Fruit fly (Drosophila melanogaster): ENCODE data around the gene larp.
A peak's percentile ranks its signal among the peaks of the same experiment; 100 is the strongest.

Gene larp

dm6 chr3R:28339654-28340605 lies 3.7 kb upstream of the larp start, which contains the start of the genes Gfat2 and Moca-cyp (continued):
- TF ChIP-seq Rx (GFP tag; IDR thresholded peaks at IDR 0.05) (0 out of 2 replicates have a peak, but pooled peaks have one; percentile 31), luna (GFP tag; optimal IDR thresholded peaks at IDR 0.05) (no peak), CG17912 (GFP tag; optimal IDR thresholded peaks at IDR 0.05) (no peak), mld (GFP tag; IDR thresholded peaks at IDR 0.05; ENCODE audit: partially characterized antibody) (0 out of 3 replicates have a peak, but pooled peaks have one; percentile 39), Lim3 (GFP tag; IDR thresholded peaks at IDR 0.05) (no peak), CG4404 (GFP tag; IDR thresholded peaks at IDR 0.05) (peak; percentile 40; the same call in 1 of the 2 replicates), CTCF (GFP tag; optimal IDR thresholded peaks at IDR 0.05) (peak; percentile 32), Doc2 (GFP tag; IDR thresholded peaks at IDR 0.05) (no peak), tx (GFP tag; optimal IDR thresholded peaks at IDR 0.05) (no peak), Hr39 (optimal IDR thresholded peaks at IDR 0.05) (no peak), zen (tag; optimal IDR thresholded peaks at IDR 0.05) (no peak), CG10462 (GFP tag; optimal IDR thresholded peaks at IDR 0.05) (no peak), Abd-B (GFP tag; optimal IDR thresholded peaks at IDR 0.05) (peak; percentile 56), pan (optimal IDR thresholded peaks at IDR 0.05) (no peak), pan (GFP tag; optimal IDR thresholded peaks at IDR 0.05 in 1 of 2, IDR thresholded peaks at IDR 0.05 in 1 of 2) (peak in 1 of 2 experiments; percentile 76), slp2 (GFP tag; optimal IDR thresholded peaks at IDR 0.05) (no peak), CG17802 (tag; optimal IDR thresholded peaks at IDR 0.05) (peak; percentile 17), CG10654 (GFP tag; optimal IDR thresholded peaks at IDR 0.05) (peak; percentile 42), CG10979 (tag; optimal IDR thresholded peaks at IDR 0.05) (peak; percentile 23), Ptx1 (GFP tag; IDR thresholded peaks at IDR 0.05) (peak; percentile 61; the same call in 1 of the 2 replicates), Spps (tag; optimal IDR thresholded peaks at IDR 0.05) (no peak), danr (GFP tag; IDR thresholded peaks at IDR 0.05) (no peak), CG17361 (GFP tag; IDR thresholded peaks at IDR 0.05) (peak; percentile 86), fu2 (GFP tag; optimal IDR thresholded peaks at IDR 0.05) (no peak), CG31365 (tag; optimal IDR thresholded peaks at IDR 0.05) (no peak), Dip3 (GFP tag; optimal IDR thresholded peaks at IDR 0.05) (peak; percentile 12), Tbp (GFP tag; optimal IDR thresholded peaks at IDR 0.05) (no peak), az2 (GFP tag; optimal IDR thresholded peaks at IDR 0.05) (peak; percentile 49), CG1647 (GFP tag; optimal IDR thresholded peaks at IDR 0.05) (no peak), pho (GFP tag; optimal IDR thresholded peaks at IDR 0.05) (peak; percentile 17), ato (GFP tag; IDR thresholded peaks at IDR 0.05; ENCODE audit: partially characterized antibody) (peak; percentile 27; the same call in 1 of the 2 replicates), CG33557 (GFP tag; optimal IDR thresholded peaks at IDR 0.05) (peak; percentile 51), CG7745 (tag; optimal IDR thresholded peaks at IDR 0.05) (peak; percentile 22), hth (optimal IDR thresholded peaks at IDR 0.05) (no peak), Drgx (GFP tag; IDR thresholded peaks at IDR 0.05) (peak; percentile 47), Awh (GFP tag; IDR thresholded peaks at IDR 0.05) (no peak), CG1233 (GFP tag; optimal IDR thresholded peaks at IDR 0.05) (peak; percentile 74), Meics (GFP tag; optimal IDR thresholded peaks at IDR 0.05) (peak; percentile 71), trh (GFP tag; optimal IDR thresholded peaks at IDR 0.05) (peak; percentile 16), CG14710 (tag; optimal IDR thresholded peaks at IDR 0.05) (peak; percentile 74), chn (GFP tag; optimal IDR thresholded peaks at IDR 0.05) (peak; percentile 37), Hey (tag; optimal IDR thresholded peaks at IDR 0.05) (no peak), CG6765 (GFP tag; optimal IDR thresholded peaks at IDR 0.05) (no peak), B-H1 (GFP tag; IDR thresholded peaks at IDR 0.05) (peak; percentile 60), disco-r (GFP tag; optimal IDR thresholded peaks at IDR 0.05) (no peak), sob (GFP tag; IDR thresholded peaks at IDR 0.05) (peak; percentile 74), CG16813 (GFP tag; IDR thresholded peaks at IDR 0.05; ENCODE audit: partially characterized antibody) (peak; percentile 73), CG1602 (GFP tag; optimal IDR thresholded peaks at IDR 0.05) (peak; percentile 48), CrebB (tag; optimal IDR thresholded peaks at IDR 0.05) (peak; percentile 46), CG18764 (GFP tag; optimal IDR thresholded peaks at IDR 0.05) (peak; percentile 30), CG11560 (tag; IDR thresholded peaks at IDR 0.05) (no peak)

All from whole organism, embryonic.